Fruit fly (Drosophila melanogaster) whole organism, prepupa: Measurements from ENCODE around the gene CG15529.

Experiments used
- Blimp-1 ChIP-seq: fragments of 200-800 bp; sonication (Bioruptor generic); optimal IDR thresholded peaks from 3 replicates; lab custom pipeline; 2017; ENCODE audit warnings: missing biosample characterization, missing genetic modification characterization, mild to moderate bottlenecking, moderate library complexity, missing genetic modification reagents
- CG10631 ChIP-seq: fragments of 200-800 bp; sonication (Bioruptor generic); optimal IDR thresholded peaks from 2 replicates; lab custom pipeline; 2016; ENCODE audit warnings: missing biosample characterization, missing genetic modification characterization
- CG11294 ChIP-seq: fragments of 200-800 bp; sonication (Bioruptor generic); IDR thresholded peaks from 2 replicates; pipeline ENCODE4 v1.3.6; 2022; ENCODE audit warnings: missing biosample characterization, missing genetic modification characterization
- CG11762 ChIP-seq: fragments of 200-800 bp; sonication (Bioruptor generic); optimal IDR thresholded peaks from 3 replicates; lab custom pipeline; 2016; ENCODE audit warnings: missing biosample characterization, missing genetic modification characterization; ENCODE audit not compliant: insufficient read depth
- CG11902 ChIP-seq: fragments of 200-800 bp; sonication (Bioruptor generic); optimal IDR thresholded peaks from 3 replicates; lab custom pipeline; 2016; ENCODE audit warnings: missing biosample characterization, missing genetic modification characterization
- CG15336 ChIP-seq: fragments of 200-800 bp; sonication (Bioruptor generic); IDR thresholded peaks from 2 replicates; pipeline ENCODE4 v1.3.6; 2022; ENCODE audit warnings: missing biosample characterization, missing genetic modification characterization
- CG3032 ChIP-seq: fragments of 200-800 bp; optimal IDR thresholded peaks from 2 replicates; lab custom pipeline; 2019; ENCODE audit warnings: missing biosample characterization, mild to moderate bottlenecking, missing genetic modification characterization, moderate library complexity
- CG31627 ChIP-seq: fragments of 200-800 bp; sonication (Bioruptor generic); optimal IDR thresholded peaks from 3 replicates; lab custom pipeline; 2016; ENCODE audit warnings: missing biosample characterization, missing genetic modification characterization
- CG32006 ChIP-seq: fragments of 200-800 bp; sonication (Bioruptor generic); optimal IDR thresholded peaks from 3 replicates; lab custom pipeline; 2017; ENCODE audit warnings: missing biosample characterization, mild to moderate bottlenecking, missing genetic modification characterization
- CG34406 ChIP-seq: fragments of 200-800 bp; sonication (Bioruptor generic); optimal IDR thresholded peaks from 3 replicates; lab custom pipeline; 2016; ENCODE audit warnings: missing biosample characterization, missing genetic modification characterization
- CG4318 ChIP-seq: fragments of 200-800 bp; sonication (Bioruptor generic); optimal IDR thresholded peaks from 3 replicates; lab custom pipeline; 2017; ENCODE audit warnings: missing biosample characterization, mild to moderate bottlenecking, missing genetic modification characterization
- CG6163 ChIP-seq: fragments of 200-800 bp; sonication (Bioruptor generic); IDR thresholded peaks from 3 replicates; pipeline ENCODE4 v1.3.6; 2022; ENCODE audit warnings: missing biosample characterization, missing genetic modification characterization
- CG6276 ChIP-seq: fragments of 200-800 bp; sonication (Bioruptor generic); optimal IDR thresholded peaks from 2 replicates; lab custom pipeline; 2017; ENCODE audit warnings: missing biosample characterization, mild to moderate bottlenecking, missing genetic modification characterization
- CG6792 ChIP-seq: fragments of 200-800 bp; sonication (Bioruptor generic); optimal IDR thresholded peaks from 3 replicates; lab custom pipeline; 2016; ENCODE audit warnings: missing biosample characterization, missing genetic modification characterization
- CG6808 ChIP-seq: fragments of 200-800 bp; sonication (Bioruptor generic); optimal IDR thresholded peaks from 3 replicates; lab custom pipeline; 2017; ENCODE audit warnings: missing biosample characterization, missing genetic modification characterization, mild to moderate bottlenecking, moderate library complexity, missing genetic modification reagents
- CG8119 ChIP-seq: fragments of 200-800 bp; sonication (Bioruptor generic); IDR thresholded peaks from 3 replicates; pipeline ENCODE4 v1.3.6; 2022; ENCODE audit warnings: missing biosample characterization, missing genetic modification characterization
- CG8319 ChIP-seq: fragments of 200-800 bp; sonication (Bioruptor generic); optimal IDR thresholded peaks from 3 replicates; lab custom pipeline; 2016; ENCODE audit warnings: missing biosample characterization, missing genetic modification characterization
- CG8632 ChIP-seq: fragments of 200-800 bp; sonication (Bioruptor generic); optimal IDR thresholded peaks from 3 replicates; lab custom pipeline; 2016; ENCODE audit warnings: missing biosample characterization, missing genetic modification characterization
- Eip75B ChIP-seq: fragments of 200-800 bp; sonication (Bioruptor generic); optimal IDR thresholded peaks from 3 replicates; lab custom pipeline; 2016; ENCODE audit warnings: missing biosample characterization, missing genetic modification characterization
- Eip78C ChIP-seq: fragments of 200-800 bp; sonication (Bioruptor generic); peaks from one replicate; lab custom pipeline; 2016; ENCODE audit warnings: missing biosample characterization, missing genetic modification characterization
- Ets96B ChIP-seq: fragments of 200-800 bp; optimal IDR thresholded peaks from 2 replicates; lab custom pipeline; 2019; ENCODE audit warnings: missing biosample characterization, mild to moderate bottlenecking, missing genetic modification characterization, moderate library complexity
- Hr4 ChIP-seq: fragments of 200-800 bp; sonication (Bioruptor generic); optimal IDR thresholded peaks from 3 replicates; lab custom pipeline; 2016; ENCODE audit warnings: missing biosample characterization, missing genetic modification characterization
- Met ChIP-seq: fragments of 200-800 bp; sonication (Bioruptor generic); optimal IDR thresholded peaks from 3 replicates; lab custom pipeline; 2016; ENCODE audit warnings: missing biosample characterization, missing genetic modification characterization
- OdsH ChIP-seq: fragments of 200-800 bp; sonication (Bioruptor generic); optimal IDR thresholded peaks from 3 replicates; lab custom pipeline; 2016; ENCODE audit warnings: missing biosample characterization, missing genetic modification characterization
- Smox ChIP-seq: fragments of 200-800 bp; sonication (Bioruptor generic); optimal IDR thresholded peaks from 3 replicates; lab custom pipeline; 2016; ENCODE audit warnings: missing biosample characterization, missing genetic modification characterization
- Sox102F ChIP-seq: fragments of 200-800 bp; sonication (Bioruptor generic); optimal IDR thresholded peaks from 2 replicates; lab custom pipeline; 2016; ENCODE audit warnings: missing biosample characterization, mild to moderate bottlenecking, missing genetic modification characterization
- Sox14 ChIP-seq: fragments of 200-800 bp; sonication (Bioruptor generic); optimal IDR thresholded peaks from 3 replicates; lab custom pipeline; 2016; ENCODE audit warnings: missing biosample characterization, missing genetic modification characterization
- Sox15 ChIP-seq: fragments of 200-800 bp; sonication (Bioruptor generic); optimal IDR thresholded peaks from 3 replicates; lab custom pipeline; 2016; ENCODE audit warnings: missing biosample characterization, missing genetic modification characterization
- acj6 ChIP-seq: fragments of 200-800 bp; sonication (Bioruptor generic); optimal IDR thresholded peaks from 3 replicates; lab custom pipeline; 2016; ENCODE audit warnings: missing biosample characterization, missing genetic modification characterization
- cyc ChIP-seq: fragments of 200-800 bp; sonication (Bioruptor generic); optimal IDR thresholded peaks from 3 replicates; lab custom pipeline; 2016; ENCODE audit warnings: missing biosample characterization, missing genetic modification characterization
- eg ChIP-seq: fragments of 200-800 bp; sonication (Bioruptor generic); IDR thresholded peaks from 3 replicates; pipeline ENCODE4 v1.3.6; 2022; ENCODE audit warnings: missing biosample characterization, missing genetic modification characterization
- fd59A ChIP-seq: fragments of 200-800 bp; sonication (Bioruptor generic); optimal IDR thresholded peaks from 2 replicates; lab custom pipeline; 2017; ENCODE audit warnings: missing biosample characterization, mild to moderate bottlenecking, missing genetic modification characterization, missing genetic modification reagents
- fd85E ChIP-seq: fragments of 200-800 bp; sonication (Bioruptor generic); optimal IDR thresholded peaks from 3 replicates; lab custom pipeline; 2016; ENCODE audit warnings: missing biosample characterization, missing genetic modification characterization
- fkh ChIP-seq: fragments of 200-800 bp; sonication (Bioruptor generic); optimal IDR thresholded peaks from 3 replicates; lab custom pipeline; 2017; ENCODE audit warnings: missing biosample characterization, mild to moderate bottlenecking, missing genetic modification characterization, moderate library complexity
- lz ChIP-seq: fragments of 200-800 bp; sonication (Bioruptor generic); optimal IDR thresholded peaks from 3 replicates; lab custom pipeline; 2016; ENCODE audit warnings: missing biosample characterization, missing genetic modification characterization
- net ChIP-seq: fragments of 200-800 bp; sonication (Bioruptor generic); optimal IDR thresholded peaks from 3 replicates; lab custom pipeline; 2016; ENCODE audit warnings: missing biosample characterization, missing genetic modification characterization
- pdm3 ChIP-seq: fragments of 200-800 bp; sonication (Bioruptor generic); optimal IDR thresholded peaks from 3 replicates; lab custom pipeline; 2016; ENCODE audit warnings: missing biosample characterization, missing genetic modification characterization
- salr ChIP-seq, 2 experiments: fragments of 200-800 bp; sonication (Bioruptor generic); optimal IDR thresholded peaks; 3 replicates each; lab custom pipeline; 2016 to 2018; ENCODE audit warnings: missing biosample characterization in 2 of 2, missing genetic modification characterization in 2 of 2, mild to moderate bottlenecking in 1 of 2
- spab ChIP-seq: fragments of 200-800 bp; sonication (Bioruptor generic); optimal IDR thresholded peaks from 2 replicates; lab custom pipeline; 2017; ENCODE audit warnings: missing biosample characterization, mild to moderate bottlenecking, missing genetic modification characterization, missing genetic modification reagents
- svp ChIP-seq: fragments of 200-800 bp; sonication (Bioruptor generic); peaks from one replicate; lab custom pipeline; 2016; ENCODE audit warnings: missing biosample characterization, missing genetic modification characterization
- topi ChIP-seq: fragments of 200-800 bp; sonication (Bioruptor generic); optimal IDR thresholded peaks from 3 replicates; lab custom pipeline; 2016; ENCODE audit warnings: missing biosample characterization, missing genetic modification characterization
- vri ChIP-seq: fragments of 200-800 bp; sonication (Bioruptor generic); optimal IDR thresholded peaks from 3 replicates; lab custom pipeline; 2016; ENCODE audit warnings: missing biosample characterization, mild to moderate bottlenecking, missing genetic modification characterization

Gene CG15529

DNA sequence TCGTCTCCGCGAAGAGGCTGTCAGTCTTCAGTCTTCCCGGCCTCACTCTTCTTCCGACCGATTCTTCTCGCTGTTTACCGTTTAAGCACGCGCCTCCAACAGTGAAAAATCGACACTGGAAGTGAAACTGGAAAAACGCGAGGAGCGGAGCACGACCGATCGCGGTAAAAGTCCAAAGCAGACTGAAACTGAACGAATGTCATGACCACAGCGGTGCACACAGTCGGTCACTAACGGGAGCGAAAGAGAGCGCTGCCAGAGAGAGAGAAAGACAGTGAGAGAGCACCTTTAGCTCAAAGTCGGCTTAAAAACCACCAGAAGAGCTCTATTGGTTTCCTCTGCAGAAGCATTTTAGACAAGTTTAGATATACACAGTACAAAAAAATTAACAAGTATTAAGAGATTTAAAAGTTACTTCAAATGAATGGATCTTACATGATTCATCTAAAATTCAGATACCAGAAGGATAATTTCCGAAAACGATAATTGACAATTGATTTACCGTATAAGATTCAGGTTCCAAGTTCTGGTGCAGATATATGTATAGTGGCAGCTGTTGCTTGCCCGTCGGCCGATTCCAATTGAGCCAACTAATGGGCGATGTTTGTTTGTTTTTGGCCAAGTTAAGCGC is 8.6 kb downstream of the CG15529 start, which contains the start of gene CG11498 (continued):
- TF ChIP-seq CG34406 (GFP tag; lab: Kevin White, UChicago): no peak
- TF ChIP-seq Eip78C (GFP tag; lab: Kevin White, UChicago): peak; percentile 47
- no peak for TF ChIP-seq OdsH (GFP tag; lab: Kevin White, UChicago)
- no peak for TF ChIP-seq Ets96B (tag; lab: Kevin White, UChicago)
- no peak for TF ChIP-seq pdm3 (GFP tag; lab: Kevin White, UChicago)
- TF ChIP-seq cyc (GFP tag; lab: Kevin White, UChicago): no peak
- no peak for TF ChIP-seq net (GFP tag; lab: Kevin White, UChicago)
- TF ChIP-seq svp (GFP tag; lab: Kevin White, UChicago): peak; percentile 54
- no peak for TF ChIP-seq spab (GFP tag; lab: Kevin White, UChicago)
- peak; percentile 20 for TF ChIP-seq CG4318 (GFP tag; lab: Kevin White, UChicago)
- TF ChIP-seq fd59A (GFP tag; lab: Kevin White, UChicago): no peak
- TF ChIP-seq CG11294 (GFP tag; lab: Robert Waterston, UW): no peak
- no peak for TF ChIP-seq CG11902
- peak; percentile 71; the same call in 2 of the 3 replicates for TF ChIP-seq CG6163 (GFP tag; lab: Robert Waterston, UW)
- no peak for TF ChIP-seq CG11762
- TF ChIP-seq vri (GFP tag; lab: Kevin White, UChicago): no peak
- TF ChIP-seq Sox14 (GFP tag; lab: Kevin White, UChicago): no peak
- peak; percentile 72 for TF ChIP-seq CG15336

DNA sequence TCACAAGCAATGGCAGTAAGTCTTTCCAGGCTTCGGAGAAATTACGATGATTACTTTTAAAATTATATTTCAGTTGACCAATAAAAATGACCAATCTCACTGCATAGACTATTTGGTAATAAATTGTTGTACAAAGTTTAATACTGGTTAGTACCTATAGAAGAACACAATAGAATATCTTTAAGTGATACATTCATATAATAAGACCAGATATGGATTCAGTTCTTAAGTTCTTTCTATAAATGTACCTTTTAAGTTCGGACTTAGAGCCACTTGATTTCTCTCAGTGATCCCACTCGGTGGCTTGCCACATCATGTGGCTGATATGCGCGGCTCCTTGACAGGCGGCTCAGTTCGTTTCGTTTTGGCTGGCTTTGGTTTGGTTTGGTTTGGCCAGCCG is 11.4 kb downstream of the CG15529 start:
- TF ChIP-seq CG6808 (GFP tag; lab: Kevin White, UChicago) (no peak), Blimp-1 (GFP tag; lab: Kevin White, UChicago) (no peak), Eip78C (GFP tag; lab: Kevin White, UChicago) (peak; percentile 85), CG6276 (GFP tag; lab: Kevin White, UChicago) (peak; percentile 34), Hr4 (GFP tag; lab: Kevin White, UChicago) (peak; percentile 70), lz (GFP tag; lab: Kevin White, UChicago) (no peak), svp (GFP tag; lab: Kevin White, UChicago) (no peak), topi (GFP tag; lab: Kevin White, UChicago) (no peak), CG8632 (GFP tag; lab: Kevin White, UChicago) (no peak), Smox (GFP tag; lab: Kevin White, UChicago) (no peak), CG6792 (GFP tag; lab: Kevin White, UChicago) (no peak), CG15336 (peak; percentile 65), salr (GFP tag; optimal IDR thresholded peaks at IDR 0.05; lab: Kevin White, UChicago) (no peak), eg (GFP tag; lab: Robert Waterston, UW) (peak; percentile 52; the same call in 1 of the 3 replicates), CG11902 (no peak), CG32006 (GFP tag; lab: Kevin White, UChicago) (peak; percentile 74), acj6 (no peak), fkh (GFP tag; lab: Kevin White, UChicago) (no peak), CG10631 (no peak), Met (no peak), vri (GFP tag; lab: Kevin White, UChicago) (no peak), CG6163 (GFP tag; lab: Robert Waterston, UW) (peak; percentile 26; the same call in 1 of the 3 replicates), Sox102F (GFP tag; lab: Kevin White, UChicago) (no peak), Eip75B (GFP tag; lab: Kevin White, UChicago) (no peak), CG3032 (no peak), CG31627 (GFP tag; lab: Kevin White, UChicago) (no peak), CG11294 (GFP tag; lab: Robert Waterston, UW) (no peak), fd85E (GFP tag; lab: Kevin White, UChicago) (no peak), CG8119 (GFP tag; lab: Robert Waterston, UW) (peak; percentile 58; the same call in 2 of the 3 replicates), Ets96B (tag; lab: Kevin White, UChicago) (no peak), CG8319 (GFP tag; lab: Kevin White, UChicago) (no peak), CG4318 (GFP tag; lab: Kevin White, UChicago) (peak; percentile 18), fd59A (GFP tag; lab: Kevin White, UChicago) (no peak), Sox15 (GFP tag; lab: Kevin White, UChicago) (no peak)
